Worm (Caenorhabditis elegans) whole organism, L4 larva: ENCODE results near the gene srh-266.
A peak's percentile ranks its signal among the peaks of the same experiment; 100 is the strongest.

Experiments used
- Y48G9A.11 ChIP-seq: fragments of 200-800 bp; sonication (Bioruptor generic); IDR thresholded peaks from 2 replicates; pipeline ENCODE4 v1.3.6; 2022; ENCODE audit warnings: missing genetic modification reagents, missing genetic modification characterization, missing compliant biosample characterization
- ZK546.5 ChIP-seq, 2 experiments: sonication (generic microtip); optimal IDR thresholded peaks; 2 replicates each; lab custom pipeline; 2017; ENCODE audit warnings: missing biosample characterization in 2 of 2, missing genetic modification characterization in 2 of 2
- aha-1 ChIP-seq: fragments of 150-350 bp; peaks from one replicate; lab custom pipeline; 2014; ENCODE audit warnings: missing biosample characterization, missing genetic modification characterization
- ceh-44 ChIP-seq: fragments of 200-800 bp; sonication (Bioruptor generic); IDR thresholded peaks from 2 replicates; pipeline ENCODE4 v1.3.6; 2022; ENCODE audit warnings: missing genetic modification reagents, missing genetic modification characterization, missing compliant biosample characterization
- ceh-62 ChIP-seq: sonication (generic microtip); optimal IDR thresholded peaks from 2 replicates; lab custom pipeline; 2017; ENCODE audit warnings: missing biosample characterization, missing genetic modification characterization
- ces-1 ChIP-seq: fragments of 150-350 bp; sonication (generic microtip); optimal IDR thresholded peaks from 4 replicates; lab custom pipeline; 2014; ENCODE audit warnings: missing biosample characterization, missing genetic modification reagents, missing genetic modification characterization
- cey-2 ChIP-seq: sonication (generic microtip); optimal IDR thresholded peaks from 3 replicates; lab custom pipeline; 2017; ENCODE audit warnings: missing genetic modification characterization, mild to moderate bottlenecking, missing compliant biosample characterization, antibody characterized with exemption, borderline replicate concordance; ENCODE audit not compliant: insufficient read depth
- ctbp-1 ChIP-seq: fragments of 200-800 bp; sonication (Bioruptor generic); IDR thresholded peaks from 2 replicates; pipeline ENCODE4 v1.3.6; 2022; ENCODE audit warnings: missing genetic modification reagents, missing genetic modification characterization, missing compliant biosample characterization
- daf-16 ChIP-seq, 3 experiments: sonication (generic microtip); optimal IDR thresholded peaks; 2 replicates each; lab custom pipeline; 2016 to 2017; ENCODE audit warnings: missing genetic modification characterization in 3 of 3, missing genetic modification reagents in 3 of 3, mild to moderate bottlenecking in 2 of 3, missing compliant biosample characterization in 2 of 3, missing biosample characterization in 1 of 3, moderate library complexity in 1 of 3
- daf-19 ChIP-seq: fragments of 200-800 bp; sonication (Bioruptor generic); conservative IDR thresholded peaks from 2 replicates; pipeline ENCODE4 v1.3.6; 2022; ENCODE audit warnings: missing genetic modification characterization, missing compliant biosample characterization
- dmd-6 ChIP-seq: fragments of 200-800 bp; sonication (Bioruptor generic); IDR thresholded peaks from 2 replicates; pipeline ENCODE4 v1.3.6; 2022; ENCODE audit warnings: missing genetic modification reagents, missing genetic modification characterization, missing compliant biosample characterization
- dmd-8 ChIP-seq: fragments of 200-800 bp; sonication (Bioruptor generic); IDR thresholded peaks from 2 replicates; pipeline ENCODE4 v1.3.6; 2022; ENCODE audit warnings: missing genetic modification characterization, missing compliant biosample characterization
- duxl-1 ChIP-seq: sonication (generic microtip); optimal IDR thresholded peaks from 2 replicates; lab custom pipeline; 2016; ENCODE audit warnings: mild to moderate bottlenecking, missing genetic modification characterization, moderate library complexity, missing compliant biosample characterization; ENCODE audit not compliant: poor library complexity
- egl-27 ChIP-seq: sonication (generic microtip); optimal IDR thresholded peaks from 3 replicates; lab custom pipeline; 2017; ENCODE audit warnings: missing biosample characterization, missing genetic modification reagents, missing genetic modification characterization
- egl-43 ChIP-seq: fragments of 200-800 bp; sonication (Bioruptor generic); IDR thresholded peaks from 2 replicates; pipeline ENCODE4 v1.3.6; 2022; ENCODE audit warnings: missing genetic modification reagents, missing genetic modification characterization, missing compliant biosample characterization
- fkh-10 ChIP-seq: fragments of 150-350 bp; optimal IDR thresholded peaks from 2 replicates; lab custom pipeline; 2014; ENCODE audit warnings: missing biosample characterization, missing genetic modification reagents, missing genetic modification characterization
- fos-1 ChIP-seq: fragments of 150-350 bp; optimal IDR thresholded peaks from 2 replicates; lab custom pipeline; 2014; ENCODE audit warnings: missing biosample characterization, missing genetic modification characterization
- gei-8 ChIP-seq: fragments of 200-800 bp; sonication (Bioruptor generic); optimal IDR thresholded peaks from 2 replicates; lab custom pipeline; 2018; ENCODE audit warnings: mild to moderate bottlenecking, missing genetic modification characterization, missing compliant biosample characterization
- hif-1 ChIP-seq, 2 experiments: sonication (generic microtip); optimal IDR thresholded peaks; 2 replicates each; lab custom pipeline; 2016 to 2017; ENCODE audit warnings: missing compliant biosample characterization in 2 of 2, missing genetic modification characterization in 2 of 2, missing genetic modification reagents in 2 of 2, missing genotype in 2 of 2, mild to moderate bottlenecking in 1 of 2
- hlh-30 ChIP-seq: sonication (generic microtip); optimal IDR thresholded peaks from 2 replicates; lab custom pipeline; 2017; ENCODE audit warnings: antibody characterized with exemption, mild to moderate bottlenecking, missing genetic modification characterization, missing compliant biosample characterization; ENCODE audit not compliant: insufficient read depth
- hmg-1.1 ChIP-seq: fragments of 200-800 bp; sonication (Bioruptor generic); IDR thresholded peaks from 2 replicates; pipeline ENCODE4 v1.3.6; 2022; ENCODE audit warnings: missing genetic modification reagents, missing genetic modification characterization, missing compliant biosample characterization
- lim-7 ChIP-seq: fragments of 200-800 bp; sonication (Bioruptor generic); IDR thresholded peaks from 2 replicates; pipeline ENCODE4 v1.3.6; 2022; ENCODE audit warnings: missing genetic modification characterization, missing compliant biosample characterization
- lin-29 ChIP-seq: fragments of 200-800 bp; sonication (Bioruptor generic); IDR thresholded peaks from 2 replicates; pipeline ENCODE4 v1.3.6; 2022; ENCODE audit warnings: missing genetic modification reagents, missing genetic modification characterization, missing compliant biosample characterization
- madf-9 ChIP-seq: fragments of 200-800 bp; sonication (Bioruptor generic); conservative IDR thresholded peaks from 2 replicates; pipeline ENCODE4 v1.3.6; 2022; ENCODE audit warnings: missing genetic modification reagents, missing genetic modification characterization, missing compliant biosample characterization
- mdl-1 ChIP-seq, 2 experiments: fragments of 150-350 bp in 1 of 2; sonication (generic microtip) in 1 of 2; optimal IDR thresholded peaks; 2 replicates each; lab custom pipeline; 2014 to 2017; ENCODE audit warnings: missing biosample characterization in 2 of 2, missing genetic modification characterization in 2 of 2
- mep-1 ChIP-seq: fragments of 150-350 bp; sonication (generic microtip); optimal IDR thresholded peaks from 3 replicates; lab custom pipeline; 2014; ENCODE audit warnings: missing biosample characterization, missing genetic modification characterization
- mxl-3 ChIP-seq: fragments of 200-800 bp; sonication (Bioruptor generic); optimal IDR thresholded peaks from 2 replicates; lab custom pipeline; 2018; ENCODE audit warnings: mild to moderate bottlenecking, missing genetic modification characterization, missing compliant biosample characterization
- nhr-10 ChIP-seq: fragments of 150-350 bp; optimal IDR thresholded peaks from 2 replicates; lab custom pipeline; 2014; ENCODE audit warnings: missing biosample characterization, missing genetic modification characterization
- nhr-102 ChIP-seq: sonication (generic microtip); optimal IDR thresholded peaks from 2 replicates; lab custom pipeline; 2016; ENCODE audit warnings: mild to moderate bottlenecking, missing genetic modification characterization, moderate library complexity, missing compliant biosample characterization
- nhr-111 ChIP-seq: fragments of 200-800 bp; sonication (Bioruptor generic); optimal IDR thresholded peaks from 2 replicates; lab custom pipeline; 2018; ENCODE audit warnings: mild to moderate bottlenecking, missing genetic modification characterization, missing compliant biosample characterization
- nhr-237 ChIP-seq: sonication (generic microtip); optimal IDR thresholded peaks from 2 replicates; lab custom pipeline; 2017; ENCODE audit warnings: missing biosample characterization, missing genetic modification characterization
- nhr-28 ChIP-seq: fragments of 150-350 bp; optimal IDR thresholded peaks from 2 replicates; lab custom pipeline; 2014; ENCODE audit warnings: missing biosample characterization, missing genetic modification characterization
- nhr-77 ChIP-seq: fragments of 150-350 bp; optimal IDR thresholded peaks from 2 replicates; lab custom pipeline; 2014; ENCODE audit warnings: missing biosample characterization, missing genetic modification characterization
- pqm-1 ChIP-seq: sonication (generic microtip); optimal IDR thresholded peaks from 2 replicates; lab custom pipeline; 2017; ENCODE audit warnings: missing biosample characterization, missing genetic modification characterization
- saeg-2 ChIP-seq: fragments of 200-800 bp; sonication (Bioruptor generic); IDR thresholded peaks from 2 replicates; pipeline ENCODE4 v1.3.6; 2022; ENCODE audit warnings: missing genetic modification reagents, missing genetic modification characterization, missing compliant biosample characterization
- sdz-12 ChIP-seq: fragments of 200-800 bp; sonication (Bioruptor generic); optimal IDR thresholded peaks from 2 replicates; lab custom pipeline; 2018; ENCODE audit warnings: mild to moderate bottlenecking, missing genetic modification characterization, missing compliant biosample characterization
- set-16 ChIP-seq: fragments of 200-800 bp; sonication (Bioruptor generic); IDR thresholded peaks from 2 replicates; pipeline ENCODE4 v1.3.6; 2022; ENCODE audit warnings: missing genetic modification reagents, missing genetic modification characterization, missing compliant biosample characterization
- unc-39 ChIP-seq: sonication (generic microtip); optimal IDR thresholded peaks from 2 replicates; lab custom pipeline; 2017; ENCODE audit warnings: missing biosample characterization, missing genetic modification characterization
- vab-7 ChIP-seq: fragments of 200-800 bp; sonication (Bioruptor generic); IDR thresholded peaks from 2 replicates; pipeline ENCODE4 v1.3.6; 2022; ENCODE audit warnings: missing genetic modification reagents, missing genetic modification characterization, missing compliant biosample characterization
- zfp-2 ChIP-seq: sonication (generic microtip); optimal IDR thresholded peaks from 2 replicates; lab custom pipeline; 2016; ENCODE audit warnings: mild to moderate bottlenecking, missing genetic modification characterization, missing compliant biosample characterization
- ztf-11 ChIP-seq: fragments of 150-350 bp; optimal IDR thresholded peaks from 2 replicates; lab custom pipeline; 2014; ENCODE audit warnings: missing biosample characterization, missing genetic modification characterization
- ztf-7 ChIP-seq: fragments of 150-350 bp; optimal IDR thresholded peaks from 2 replicates; lab custom pipeline; 2014; ENCODE audit warnings: missing biosample characterization, missing genetic modification characterization

The srh-266 gene

ce11 chrV:657678-658077 lies 6.9 kb upstream of the srh-266 start, which contains the start of gene srh-246:
Gene srh-246, minus strand, starts transcription at chrV:657778.
- TF ChIP-seq ctbp-1 (GFP tag; lab: Robert Waterston, UW) (no peak), fos-1 (tag; lab: Kevin White, UChicago) (no peak), ceh-62 (tag; lab: Kevin White, UChicago) (no peak), egl-27 (no peak), nhr-102 (no peak), sdz-12 (GFP tag; lab: Kevin White, UChicago) (no peak)

DNA sequence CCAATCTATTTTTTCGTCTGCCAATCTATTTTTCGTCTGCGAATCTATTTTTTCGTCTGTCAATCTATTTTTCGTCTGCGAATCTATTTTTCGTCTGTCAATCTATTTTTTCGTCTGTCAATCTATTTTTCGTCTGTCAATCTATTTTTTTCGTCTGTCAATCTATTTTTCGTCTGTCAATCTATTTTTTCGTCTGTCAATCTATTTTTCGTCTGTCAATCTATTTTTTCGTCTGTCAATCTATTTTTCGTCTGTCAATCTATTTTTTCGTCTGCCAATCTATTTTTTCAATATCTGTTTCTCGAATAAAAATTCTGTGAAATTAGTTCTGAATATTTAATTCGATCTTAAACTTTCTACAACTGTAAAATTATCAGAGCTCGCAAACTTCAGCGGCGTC lies 6.5 kb upstream of the srh-266 start:
- TF ChIP-seq lim-7, result peak; percentile 59; the same call in 1 of the 2 replicates

- TF ChIP-seq lin-29 (GFP tag; lab: Robert Waterston, UW) (no peak), ztf-7 (tag; lab: Kevin White, UChicago) (no peak), madf-9 (no peak), daf-19 (no peak), pqm-1 (tag; lab: Kevin White, UChicago) (no peak), nhr-111 (no peak), ZK546.5 (tag; optimal IDR thresholded peaks at IDR 0.05; lab: Kevin White, UChicago) (no peak), Y48G9A.11 (no peak), egl-27 (no peak), hif-1 (tag; optimal IDR thresholded peaks at IDR 0.05; lab: Kevin White, UChicago) (no peak), fkh-10 (GFP tag; lab: Kevin White, UChicago) (no peak), daf-16 (GFP tag; optimal IDR thresholded peaks at IDR 0.05; lab: Kevin White, UChicago) (no peak), daf-16 (tag; optimal IDR thresholded peaks at IDR 0.05; lab: Kevin White, UChicago) (no peak), ces-1 (GFP tag; lab: Kevin White, UChicago) (no peak), egl-43 (no peak)
These were observed 4.4 kb upstream of the srh-266 start, which contains the start of gene F31F4.17 for ce11 chrV:660210-660609. Gene F31F4.17, minus strand, starts transcription at chrV:660310.

ce11 chrV:667459-667858 lies 2.9 kb downstream of the srh-266 start, which contains the start of gene nhr-180:
Gene nhr-180, minus strand, starts transcription at chrV:667510.
- TF ChIP-seq unc-39 (tag; lab: Kevin White, UChicago) (no peak), nhr-28 (tag; lab: Kevin White, UChicago) (peak; percentile 39), hlh-30 (tag; lab: Kevin White, UChicago) (peak; percentile 69), nhr-77 (tag; lab: Kevin White, UChicago) (peak; percentile 6), cey-2 (no peak), mxl-3 (peak; percentile 33), dmd-8 (GFP tag; lab: Robert Waterston, UW) (no peak), aha-1 (peak; percentile 13), duxl-1 (tag; lab: Kevin White, UChicago) (peak; percentile 58), hmg-1.1 (0 out of 2 replicates have a peak, but pooled peaks have one; percentile 12), dmd-6 (peak; percentile 61; the same call in 1 of the 2 replicates), mdl-1 (tag; optimal IDR thresholded peaks at IDR 0.05; lab: Kevin White, UChicago) (peak; percentile 37 to 74)

ce11 chrV:671342-671741 lies 6.7 kb downstream of the srh-266 start, which contains the start of gene sru-24:
Gene sru-24, minus strand, starts transcription at chrV:671442.
- TF ChIP-seq saeg-2 (no peak), zfp-2 (tag; lab: Kevin White, UChicago) (no peak), ztf-11 (no peak), nhr-10 (no peak), lin-29 (GFP tag; lab: Robert Waterston, UW) (no peak), set-16 (GFP tag; lab: Robert Waterston, UW) (no peak), egl-43 (no peak), nhr-237 (no peak), nhr-77 (tag; lab: Kevin White, UChicago) (no peak), hlh-30 (tag; lab: Kevin White, UChicago) (no peak), aha-1 (no peak), ceh-44 (GFP tag; lab: Robert Waterston, UW) (no peak), nhr-111 (no peak), gei-8 (GFP tag; lab: Kevin White, UChicago) (no peak), mep-1 (tag; lab: Kevin White, UChicago) (no peak), vab-7 (GFP tag; lab: Robert Waterston, UW) (no peak)
